Fruit fly (Drosophila melanogaster) whole organism, embryonic: Measurements from ENCODE around the gene CG34242.

Experiments
- Abd-B ChIP-seq: fragments of 200-800 bp; sonication (Bioruptor generic); optimal IDR thresholded peaks from 2 replicates; lab custom pipeline; 2018; ENCODE audit warnings: missing biosample characterization, mild to moderate bottlenecking, missing genetic modification characterization, moderate library complexity
- Adf1 ChIP-seq: fragments of 200-800 bp; sonication (Bioruptor generic); IDR thresholded peaks from 2 replicates; pipeline ENCODE4 v1.3.6; 2022; ENCODE audit warnings: missing biosample characterization, missing genetic modification characterization
- B-H2 ChIP-seq: fragments of 200-800 bp; sonication (Bioruptor generic); optimal IDR thresholded peaks from 2 replicates; lab custom pipeline; 2018; ENCODE audit warnings: missing biosample characterization, mild to moderate bottlenecking, missing genetic modification characterization
- CG10267 ChIP-seq: fragments of 200-800 bp; sonication (Bioruptor generic); optimal IDR thresholded peaks from 2 replicates; lab custom pipeline; 2018; ENCODE audit warnings: missing biosample characterization, mild to moderate bottlenecking, missing genetic modification characterization, moderate library complexity
- CG10565 ChIP-seq: fragments of 200-800 bp; sonication (Bioruptor generic); optimal IDR thresholded peaks from 3 replicates; lab custom pipeline; 2016; ENCODE audit warnings: missing biosample characterization, mild to moderate bottlenecking, missing genetic modification characterization
- CG11093 ChIP-seq: fragments of 200-800 bp; sonication (Bioruptor generic); IDR thresholded peaks from 3 replicates; pipeline ENCODE4 v1.3.6; 2022; ENCODE audit warnings: missing biosample characterization, missing genetic modification characterization
- CG13424 ChIP-seq: fragments of 200-800 bp; sonication (Bioruptor generic); optimal IDR thresholded peaks from 2 replicates; lab custom pipeline; 2019; ENCODE audit warnings: missing biosample characterization, mild to moderate bottlenecking, missing genetic modification characterization, moderate library complexity
- CG13624 ChIP-seq: fragments of 200-800 bp; sonication (Bioruptor generic); optimal IDR thresholded peaks from 2 replicates; lab custom pipeline; 2016; ENCODE audit warnings: missing biosample characterization, missing genetic modification characterization
- CG13894 ChIP-seq: fragments of 200-800 bp; sonication (Bioruptor generic); optimal IDR thresholded peaks from 3 replicates; lab custom pipeline; 2018; ENCODE audit warnings: missing biosample characterization, mild to moderate bottlenecking, missing genetic modification characterization, moderate library complexity
- CG14965 ChIP-seq: fragments of 200-800 bp; sonication (Bioruptor generic); optimal IDR thresholded peaks from 2 replicates; lab custom pipeline; 2016; ENCODE audit warnings: missing biosample characterization, missing genetic modification characterization, borderline replicate concordance
- CG16779 ChIP-seq: fragments of 200-800 bp; sonication (Bioruptor generic); IDR thresholded peaks from 2 replicates; pipeline ENCODE4 v1.3.6; 2022; ENCODE audit warnings: missing biosample characterization, missing genetic modification characterization
- CG18262 ChIP-seq: fragments of 200-800 bp; optimal IDR thresholded peaks from 3 replicates; lab custom pipeline; 2019; ENCODE audit warnings: missing biosample characterization, mild to moderate bottlenecking, missing genetic modification characterization, moderate library complexity
- CG18476 ChIP-seq: fragments of 200-800 bp; sonication (Bioruptor generic); optimal IDR thresholded peaks from 2 replicates; lab custom pipeline; 2016; ENCODE audit warnings: missing biosample characterization, mild to moderate bottlenecking, missing genetic modification characterization
- CG34376 ChIP-seq: fragments of 200-800 bp; sonication (Bioruptor generic); optimal IDR thresholded peaks from 2 replicates; lab custom pipeline; 2018; ENCODE audit warnings: missing biosample characterization, mild to moderate bottlenecking, missing genetic modification characterization
- CG3995 ChIP-seq: fragments of 200-800 bp; sonication (Bioruptor generic); optimal IDR thresholded peaks from 3 replicates; lab custom pipeline; 2016; ENCODE audit warnings: missing biosample characterization, missing genetic modification characterization
- CG4707 ChIP-seq: fragments of 200-800 bp; sonication (Bioruptor generic); optimal IDR thresholded peaks from 2 replicates; lab custom pipeline; 2018; ENCODE audit warnings: missing biosample characterization, mild to moderate bottlenecking, missing genetic modification characterization, moderate library complexity
- CG4820 ChIP-seq: fragments of 200-800 bp; sonication (Bioruptor generic); optimal IDR thresholded peaks from 3 replicates; lab custom pipeline; 2016; ENCODE audit warnings: missing biosample characterization, missing genetic modification characterization
- CG6254 ChIP-seq: fragments of 200-800 bp; sonication (Bioruptor generic); optimal IDR thresholded peaks from 3 replicates; lab custom pipeline; 2017; ENCODE audit warnings: mild to moderate bottlenecking, missing biosample characterization, missing genetic modification reagents, missing genetic modification characterization
- Chrac-16 ChIP-seq: fragments of 200-800 bp; sonication (Bioruptor generic); optimal IDR thresholded peaks from 3 replicates; lab custom pipeline; 2016; ENCODE audit warnings: missing biosample characterization, missing genetic modification characterization
- Deaf1 ChIP-seq: fragments of 200-800 bp; optimal IDR thresholded peaks from 3 replicates; lab custom pipeline; 2019; ENCODE audit warnings: missing biosample characterization, mild to moderate bottlenecking, missing genetic modification characterization, moderate library complexity
- Drgx ChIP-seq: fragments of 200-800 bp; sonication (Bioruptor generic); IDR thresholded peaks from 2 replicates; pipeline ENCODE4 v1.3.6; 2022; ENCODE audit warnings: missing biosample characterization, missing genetic modification characterization
- Ets65A ChIP-seq: fragments of 200-800 bp; sonication (Bioruptor generic); peaks from one replicate; lab custom pipeline; 2016; ENCODE audit warnings: missing biosample characterization, missing genetic modification characterization
- HHEX ChIP-seq: fragments of 200-800 bp; sonication (Bioruptor generic); optimal IDR thresholded peaks from 3 replicates; lab custom pipeline; 2017; ENCODE audit warnings: missing biosample characterization, mild to moderate bottlenecking, missing genetic modification characterization, missing genetic modification reagents
- HLH4C ChIP-seq: fragments of 200-800 bp; sonication (Bioruptor generic); IDR thresholded peaks from 3 replicates; pipeline ENCODE4 v1.3.6; 2022; ENCODE audit warnings: missing biosample characterization, missing genetic modification characterization; ENCODE audit not compliant: partially characterized antibody
- Hr51 ChIP-seq, 2 experiments: fragments of 200-800 bp; sonication (Bioruptor generic); optimal IDR thresholded peaks; 2 replicates in 1 of 2; 3 replicates in 1 of 2; lab custom pipeline; 2016 to 2018; ENCODE audit warnings: missing biosample characterization in 2 of 2, missing genetic modification characterization in 2 of 2, mild to moderate bottlenecking in 1 of 2, moderate library complexity in 1 of 2
- Jarid2 ChIP-seq: fragments of 200-800 bp; sonication (Bioruptor generic); optimal IDR thresholded peaks from 3 replicates; lab custom pipeline; 2017; ENCODE audit warnings: mild to moderate bottlenecking, missing biosample characterization, missing genetic modification reagents, missing genetic modification characterization
- Lhr ChIP-seq: fragments of 200-800 bp; sonication (Bioruptor generic); optimal IDR thresholded peaks from 3 replicates; lab custom pipeline; 2017; ENCODE audit warnings: mild to moderate bottlenecking, missing biosample characterization, missing genetic modification reagents, missing genetic modification characterization
- Lim3 ChIP-seq: fragments of 200-800 bp; sonication (Bioruptor generic); IDR thresholded peaks from 2 replicates; pipeline ENCODE4 v1.3.6; 2022; ENCODE audit warnings: missing biosample characterization, missing genetic modification characterization
- NFAT ChIP-seq: fragments of 200-800 bp; sonication (Bioruptor generic); IDR thresholded peaks from 2 replicates; pipeline ENCODE4 v1.3.6; 2022; ENCODE audit warnings: missing biosample characterization, missing genetic modification characterization
- Optix ChIP-seq: fragments of 200-800 bp; sonication (Bioruptor generic); IDR thresholded peaks from 3 replicates; pipeline ENCODE4 v1.3.6; 2022; ENCODE audit warnings: missing biosample characterization, missing genetic modification characterization
- Ptx1 ChIP-seq: fragments of 200-800 bp; sonication (Bioruptor generic); IDR thresholded peaks from 2 replicates; pipeline ENCODE4 v1.3.6; 2022; ENCODE audit warnings: missing biosample characterization, missing genetic modification characterization
- Six4 ChIP-seq: fragments of 200-800 bp; sonication (Bioruptor generic); optimal IDR thresholded peaks from 2 replicates; lab custom pipeline; 2016; ENCODE audit warnings: missing biosample characterization, missing genetic modification characterization
- Tbp ChIP-seq: fragments of >200 bp; optimal IDR thresholded peaks from 2 replicates; lab custom pipeline; 2018; ENCODE audit warnings: missing biosample characterization, missing genetic modification characterization
- Usf ChIP-seq: fragments of 200-800 bp; sonication (Bioruptor generic); optimal IDR thresholded peaks from 2 replicates; lab custom pipeline; 2017; ENCODE audit warnings: missing genotype, missing biosample characterization, missing genetic modification characterization
- aop ChIP-seq: fragments of 200-800 bp; sonication (Bioruptor generic); IDR thresholded peaks from 2 replicates; pipeline ENCODE4 v1.3.6; 2022; ENCODE audit warnings: missing biosample characterization, missing genetic modification characterization
- ap ChIP-seq: fragments of 200-800 bp; sonication (Bioruptor generic); IDR thresholded peaks from 2 replicates; pipeline ENCODE4 v1.3.6; 2022; ENCODE audit warnings: missing biosample characterization, missing genetic modification characterization
- ara ChIP-seq: fragments of 200-800 bp; sonication (Bioruptor generic); IDR thresholded peaks from 2 replicates; pipeline ENCODE4 v1.3.6; 2022; ENCODE audit warnings: missing biosample characterization, missing genetic modification characterization
- br ChIP-seq: fragments of >200 bp; optimal IDR thresholded peaks from 2 replicates; lab custom pipeline; 2017
- cato ChIP-seq: fragments of 200-800 bp; sonication (Bioruptor generic); optimal IDR thresholded peaks from 2 replicates; lab custom pipeline; 2016; ENCODE audit warnings: missing biosample characterization, missing genetic modification characterization, borderline replicate concordance
- da ChIP-seq: fragments of 200-800 bp; sonication (Bioruptor generic); optimal IDR thresholded peaks from 2 replicates; lab custom pipeline; 2016; ENCODE audit warnings: missing biosample characterization, missing genetic modification characterization
- gsb-n ChIP-seq: fragments of 200-800 bp; sonication (Bioruptor generic); optimal IDR thresholded peaks from 3 replicates; lab custom pipeline; 2018; ENCODE audit warnings: missing biosample characterization, mild to moderate bottlenecking, missing genetic modification characterization
- h ChIP-seq: fragments of >200 bp; optimal IDR thresholded peaks from 2 replicates; lab custom pipeline; 2017
- insv ChIP-seq, 2 experiments: fragments of 200-800 bp; sonication (Bioruptor generic); optimal IDR thresholded peaks; 3 replicates each; lab custom pipeline; 2016 to 2018; ENCODE audit warnings: missing biosample characterization in 2 of 2, missing genetic modification characterization in 2 of 2
- lab ChIP-seq: fragments of 200-800 bp; sonication (Bioruptor generic); optimal IDR thresholded peaks from 3 replicates; lab custom pipeline; 2017; ENCODE audit warnings: missing biosample characterization, missing genetic modification characterization, mild to moderate bottlenecking, moderate library complexity, missing genetic modification reagents
- lmd ChIP-seq: fragments of 200-800 bp; sonication (Bioruptor generic); IDR thresholded peaks from 2 replicates; pipeline ENCODE4 v1.3.6; 2022; ENCODE audit warnings: missing biosample characterization, missing genetic modification characterization
- lov ChIP-seq, 2 experiments: fragments of 200-800 bp in 1 of 2; fragments of >200 bp in 1 of 2; sonication (Bioruptor generic) in 1 of 2; IDR thresholded peaks in 1 of 2; optimal IDR thresholded peaks in 1 of 2; 2 replicates in 1 of 2; 3 replicates in 1 of 2; pipeline versions ENCODE4 v1.3.6 to Lab custom; 2017 to 2022; ENCODE audit warnings: missing biosample characterization in 1 of 2, missing genetic modification characterization in 1 of 2
- luna ChIP-seq: fragments of 200-800 bp; sonication (Bioruptor generic); optimal IDR thresholded peaks from 2 replicates; lab custom pipeline; 2016; ENCODE audit warnings: missing biosample characterization, missing genetic modification characterization
- ranshi ChIP-seq: fragments of 200-800 bp; sonication (Bioruptor generic); IDR thresholded peaks from 2 replicates; pipeline ENCODE4 v1.3.6; 2022; ENCODE audit warnings: missing biosample characterization, missing genetic modification characterization
- trem ChIP-seq: fragments of 200-800 bp; optimal IDR thresholded peaks from 3 replicates; lab custom pipeline; 2019; ENCODE audit warnings: missing biosample characterization, mild to moderate bottlenecking, missing genetic modification characterization, moderate library complexity
- yki ChIP-seq: fragments of >200 bp; optimal IDR thresholded peaks from 3 replicates; lab custom pipeline; 2018

CG34242 gene

DNA sequence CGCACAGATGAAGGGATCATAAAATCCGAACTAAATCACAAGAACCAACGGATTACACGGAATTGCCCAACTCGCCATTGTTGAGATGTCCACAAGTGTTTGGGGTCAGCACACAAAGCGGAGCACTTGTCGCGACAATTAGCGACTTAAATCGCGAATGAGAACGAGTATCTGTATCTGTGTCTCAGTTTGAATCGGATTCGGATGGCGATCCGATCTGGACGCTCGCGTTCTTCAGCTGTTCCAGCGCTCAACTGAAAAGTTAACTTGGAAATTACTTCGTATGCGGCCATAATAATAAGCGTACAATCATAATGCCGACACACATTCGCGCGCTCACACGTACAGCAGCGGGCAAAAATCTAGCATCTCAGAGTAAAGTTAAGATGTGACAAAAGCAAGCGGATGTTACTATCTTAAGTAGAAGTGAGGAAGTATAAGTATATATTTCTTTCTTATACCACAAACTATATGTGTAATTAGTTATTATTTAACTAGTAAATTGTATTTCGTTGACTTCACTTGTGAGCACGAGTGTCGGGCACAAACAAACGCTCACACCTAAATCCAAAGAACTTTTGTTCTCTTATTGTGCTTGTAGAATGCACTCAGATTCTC, 43.3 kb upstream of the CG34242 start, which contains the start of gene CG10660 (continued):
- TF ChIP-seq lab = peak; percentile 91
- peak; percentile 66 for TF ChIP-seq Six4 (GFP tag; lab: Kevin White, UChicago)
- TF ChIP-seq lov (optimal IDR thresholded peaks at IDR 0.05; lab: Kevin White, UChicago) = no peak
- peak; percentile 76; the same call in 1 of the 3 replicates for TF ChIP-seq lov (GFP tag; IDR thresholded peaks at IDR 0.05; lab: Robert Waterston, UW)
- peak; percentile 95 for TF ChIP-seq Ets65A (GFP tag; lab: Kevin White, UChicago)
- peak; percentile 31 for TF ChIP-seq CG3995 (GFP tag; lab: Kevin White, UChicago)
- no peak for TF ChIP-seq insv (GFP tag; optimal IDR thresholded peaks at IDR 0.05; lab: Kevin White, UChicago)
- TF ChIP-seq da (GFP tag; lab: Kevin White, UChicago) = peak; percentile 25
- TF ChIP-seq CG14965 = no peak
- TF ChIP-seq lmd = peak; percentile 83
- peak; percentile 80 for TF ChIP-seq Deaf1 (tag; lab: Kevin White, UChicago)
- TF ChIP-seq ranshi = peak; percentile 89
- peak; percentile 60 for TF ChIP-seq Usf
- no peak for TF ChIP-seq HLH4C (GFP tag; lab: Robert Waterston, UW)
- peak; percentile 87 for TF ChIP-seq CG4820 (GFP tag; lab: Kevin White, UChicago)
- TF ChIP-seq Tbp = no peak
- 0 out of 2 replicates have a peak, but pooled peaks have one; percentile 55 for TF ChIP-seq CG16779
- TF ChIP-seq trem (tag; lab: Kevin White, UChicago) = peak; percentile 82
- peak; percentile 88 for TF ChIP-seq Ptx1
- TF ChIP-seq B-H2 (GFP tag; lab: Kevin White, UChicago) = no peak
- TF ChIP-seq NFAT (GFP tag; lab: Robert Waterston, UW) = peak; percentile 68
- peak; percentile 93 for TF ChIP-seq gsb-n (tag; lab: Kevin White, UChicago)
- peak; percentile 85 for TF ChIP-seq Optix
- TF ChIP-seq CG10267 (tag; lab: Kevin White, UChicago) = peak; percentile 83
- peak; percentile 82 for TF ChIP-seq HHEX (GFP tag; lab: Kevin White, UChicago)
- peak; percentile 70; the same call in 2 of the 3 replicates for TF ChIP-seq CG11093 (GFP tag; lab: Robert Waterston, UW)
- TF ChIP-seq ap (GFP tag; lab: Robert Waterston, UW) = peak; percentile 81
- peak; percentile 50 for TF ChIP-seq CG10565 (GFP tag; lab: Kevin White, UChicago)
- peak; percentile 74 for TF ChIP-seq Chrac-16 (GFP tag; lab: Kevin White, UChicago)
- peak; percentile 89 for TF ChIP-seq CG6254 (GFP tag; lab: Kevin White, UChicago)
- peak; percentile 66 for TF ChIP-seq Abd-B (GFP tag; lab: Kevin White, UChicago)
- TF ChIP-seq CG13894 (tag; lab: Kevin White, UChicago) = no peak
- peak; percentile 8 for TF ChIP-seq CG13624 (GFP tag; lab: Kevin White, UChicago)
- peak; percentile 95 for TF ChIP-seq Drgx (GFP tag; lab: Robert Waterston, UW)
- TF ChIP-seq Adf1 (GFP tag; lab: Robert Waterston, UW) = peak; percentile 59
- peak; percentile 22 for TF ChIP-seq CG34376
- peak; percentile 73 for TF ChIP-seq CG4707 (GFP tag; lab: Kevin White, UChicago)
- TF ChIP-seq Lhr = peak; percentile 66
- TF ChIP-seq Hr51 (GFP tag; optimal IDR thresholded peaks at IDR 0.05; lab: Kevin White, UChicago) = peak; percentile 71 to 94
- peak; percentile 18 for TF ChIP-seq luna (GFP tag; lab: Kevin White, UChicago)
- no peak for TF ChIP-seq h (lab: Kevin White, UChicago)
- TF ChIP-seq Lim3 = 0 out of 2 replicates have a peak, but pooled peaks have one; percentile 11
- peak; percentile 75 for TF ChIP-seq cato (GFP tag; lab: Kevin White, UChicago)
- peak; percentile 86 for TF ChIP-seq CG13424
- no peak for TF ChIP-seq yki (lab: Kevin White, UChicago)
- TF ChIP-seq ara = peak; percentile 78
- 0 out of 2 replicates have a peak, but pooled peaks have one; percentile 39 for TF ChIP-seq aop (GFP tag; lab: Robert Waterston, UW)
- TF ChIP-seq CG18476 (GFP tag; lab: Kevin White, UChicago) = peak; percentile 87
- TF ChIP-seq br (lab: Kevin White, UChicago) = no peak
- peak; percentile 62 for TF ChIP-seq Jarid2
- TF ChIP-seq CG18262 (tag; lab: Kevin White, UChicago) = peak; percentile 88
